Fruit fly (Drosophila melanogaster) whole organism: Measurements from ENCODE around the gene mTerf3.

ENCODE experiments used
- pan ChIP-seq: fragments of >200 bp; optimal IDR thresholded peaks from 2 replicates; lab custom pipeline; 2017
- psq ChIP-seq: fragments of >200 bp; optimal IDR thresholded peaks from 2 replicates; lab custom pipeline; 2017
- usp ChIP-seq: fragments of >200 bp; optimal IDR thresholded peaks from 2 replicates; lab custom pipeline; 2017; ENCODE audit warnings: missing biosample characterization, missing genetic modification characterization, mixed read lengths

- TF ChIP-seq psq (lab: Kevin White, UChicago) (no peak), pan (lab: Kevin White, UChicago) (no peak), usp (GFP tag; lab: Kevin White, UChicago) (no peak)
These were observed at the start of gene mTerf3, which contains the start of gene CG5104 for dm6 chr3L:20520687-20521169.
